Worm (Caenorhabditis elegans) whole organism, L4/young adult: ENCODE measurements around the gene srbc-6.

ENCODE experiments used
- W03F9.2 ChIP-seq: fragments of 150-350 bp; optimal IDR thresholded peaks from 2 replicates; lab custom pipeline; 2014; ENCODE audit warnings: missing biosample characterization, missing genetic modification characterization
- dao-5 ChIP-seq: sonication (generic microtip); optimal IDR thresholded peaks from 2 replicates; lab custom pipeline; 2016; ENCODE audit warnings: missing genotype, missing genetic modification characterization, moderate library complexity, missing compliant biosample characterization
- him-1 ChIP-seq: sonication (generic microtip); optimal IDR thresholded peaks from 2 replicates; lab custom pipeline; 2016; ENCODE audit warnings: missing genotype, missing genetic modification reagents, missing genetic modification characterization, missing compliant biosample characterization

srbc-6 gene

DNA sequence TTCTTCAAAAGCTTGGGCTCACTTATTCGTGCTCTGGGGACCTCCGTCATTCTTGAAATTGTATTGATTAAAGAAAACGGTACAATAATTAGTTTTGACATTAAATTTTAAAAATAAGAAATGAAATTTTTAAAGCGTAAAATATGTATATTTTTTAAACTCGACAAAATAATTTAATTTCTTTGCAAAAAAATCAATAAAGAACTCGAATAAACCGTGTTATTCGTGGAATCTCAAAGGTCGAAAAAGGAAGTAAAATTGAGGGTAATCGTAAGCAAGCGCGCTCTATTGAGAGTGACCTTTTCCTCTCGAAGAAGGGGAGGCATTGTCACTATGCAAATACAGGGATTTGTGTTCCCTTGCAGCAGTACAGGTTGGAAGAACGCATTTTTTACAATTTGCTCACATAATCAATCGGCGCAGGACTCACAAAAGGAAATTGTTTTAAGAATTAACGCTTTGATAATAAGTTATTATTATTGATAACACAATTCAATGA is 25.1 kb downstream of the srbc-6 start, which contains the start of gene Y73C8B.2:
Gene Y73C8B.2 (minus strand): TSS at position 51 of the 499 bp plus-strand sequence.
- TF ChIP-seq him-1 (tag; lab: Kevin White, UChicago) (no peak), dao-5 (tag; lab: Kevin White, UChicago) (no peak), W03F9.2 (no peak)

DNA sequence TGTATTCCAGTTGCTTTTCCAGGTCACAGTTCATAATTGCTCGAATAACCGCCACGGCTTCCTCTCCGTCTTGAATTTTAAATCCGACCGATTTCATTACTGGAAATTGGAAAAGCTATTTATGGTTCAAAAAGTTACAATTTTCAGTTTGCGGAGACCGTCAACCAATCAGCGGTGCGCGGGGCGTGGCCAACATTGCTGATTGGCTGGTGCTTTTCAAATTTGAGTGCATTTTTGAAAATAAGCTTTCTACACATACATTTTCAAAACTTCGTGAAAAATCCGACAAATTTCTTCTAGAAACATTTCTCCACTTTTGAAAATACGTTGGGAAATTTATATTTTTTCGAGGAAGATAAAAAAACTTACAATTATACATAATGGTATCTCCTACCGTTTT is 25.9 kb downstream of the srbc-6 start:
- TF ChIP-seq dao-5 (tag; lab: Kevin White, UChicago): no peak
- TF ChIP-seq him-1 (tag; lab: Kevin White, UChicago): no peak
- TF ChIP-seq W03F9.2: no peak

DNA sequence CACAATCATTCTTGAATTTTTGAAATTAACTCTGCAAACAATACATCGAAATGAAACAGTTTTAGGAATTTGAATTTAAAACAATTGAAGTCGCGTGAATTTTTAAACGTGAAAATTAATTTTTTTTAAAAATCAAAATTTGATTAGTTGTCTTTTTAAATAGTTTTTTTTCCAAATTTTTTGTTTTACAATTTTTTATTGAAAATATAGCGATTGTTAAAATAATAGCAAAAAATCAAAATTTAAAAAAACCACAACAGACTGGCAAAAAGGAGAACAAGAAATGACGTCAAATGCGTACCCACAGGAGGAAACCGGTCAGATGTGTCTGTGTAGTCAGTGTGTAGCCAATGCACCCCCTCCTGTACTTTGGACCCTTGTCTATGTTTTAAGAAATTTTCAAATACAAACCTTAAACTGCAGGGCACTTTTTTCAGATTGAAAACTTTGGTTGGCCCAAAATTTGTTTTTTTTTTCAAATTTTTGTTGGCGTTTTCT is 26.9 kb downstream of the srbc-6 start, which contains the start of the genes Y73C8B.1 and Y73C8B.5:
Gene Y73C8B.1 (minus strand): TSS at position 51 of the 498 bp plus-strand sequence.
Gene Y73C8B.5 (plus strand): TSS at position 437 of the 498 bp plus-strand sequence.
- TF ChIP-seq W03F9.2 (no peak), him-1 (tag; lab: Kevin White, UChicago) (no peak), dao-5 (tag; lab: Kevin White, UChicago) (no peak)

DNA sequence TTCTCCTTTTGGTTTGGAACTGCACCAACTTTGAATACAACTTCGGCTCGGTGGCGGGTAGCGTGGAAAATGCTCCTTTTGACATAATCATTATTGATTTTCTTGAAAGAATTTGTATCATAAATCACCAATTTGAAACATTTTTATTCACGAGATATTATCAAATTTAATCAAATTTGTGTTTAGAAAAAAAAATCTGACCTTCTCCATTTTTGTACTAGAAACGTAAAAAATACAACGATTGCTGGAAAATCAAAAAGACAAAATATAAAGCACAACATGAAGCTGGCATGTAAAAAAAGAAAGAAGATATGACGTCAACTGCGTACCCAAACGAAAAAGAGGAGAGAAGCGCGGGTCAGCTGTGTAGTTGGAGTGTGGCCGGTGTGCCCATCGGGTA is 30.4 kb downstream of the srbc-6 start, which contains the start of gene K08D9.4:
Gene K08D9.4 (minus strand): TSS at position 101 of the 400 bp plus-strand sequence.
- TF ChIP-seq W03F9.2 (no peak), dao-5 (tag; lab: Kevin White, UChicago) (no peak), him-1 (tag; lab: Kevin White, UChicago) (no peak)

- TF ChIP-seq W03F9.2 (no peak), dao-5 (tag; lab: Kevin White, UChicago) (no peak), him-1 (tag; lab: Kevin White, UChicago) (no peak)
Measured at ce11 chrV:3204433-3204832, 34.5 kb downstream of the srbc-6 start.

DNA sequence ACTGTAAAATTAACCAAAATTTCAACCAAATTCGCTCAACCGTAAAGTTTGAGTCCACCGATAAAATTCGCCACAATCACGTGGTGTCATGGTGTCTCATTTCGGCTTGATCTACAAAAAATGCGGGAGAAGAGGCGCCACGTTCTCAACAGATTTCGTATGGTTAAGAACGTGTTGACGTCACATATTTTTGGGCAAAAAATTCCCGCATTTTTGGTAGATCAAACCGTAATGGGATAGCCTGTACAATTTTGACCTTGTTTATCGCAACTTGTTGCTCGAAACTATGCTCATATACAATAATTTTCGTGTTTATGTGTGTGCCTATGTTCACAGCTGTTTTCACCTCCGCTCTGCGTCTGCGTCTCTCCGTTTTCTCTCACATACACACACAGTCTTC is 39.0 kb downstream of the srbc-6 start:
- TF ChIP-seq him-1 (tag; lab: Kevin White, UChicago): no peak
- TF ChIP-seq dao-5 (tag; lab: Kevin White, UChicago): no peak
- no peak for TF ChIP-seq W03F9.2

ce11 chrV:3210147-3210546 is 40.2 kb downstream of the srbc-6 start, which contains the start of gene apx-1:
Gene apx-1 (plus strand): TSS chrV:3210196.
- TF ChIP-seq him-1 (tag; lab: Kevin White, UChicago) (no peak), W03F9.2 (no peak), dao-5 (tag; lab: Kevin White, UChicago) (no peak)

DNA sequence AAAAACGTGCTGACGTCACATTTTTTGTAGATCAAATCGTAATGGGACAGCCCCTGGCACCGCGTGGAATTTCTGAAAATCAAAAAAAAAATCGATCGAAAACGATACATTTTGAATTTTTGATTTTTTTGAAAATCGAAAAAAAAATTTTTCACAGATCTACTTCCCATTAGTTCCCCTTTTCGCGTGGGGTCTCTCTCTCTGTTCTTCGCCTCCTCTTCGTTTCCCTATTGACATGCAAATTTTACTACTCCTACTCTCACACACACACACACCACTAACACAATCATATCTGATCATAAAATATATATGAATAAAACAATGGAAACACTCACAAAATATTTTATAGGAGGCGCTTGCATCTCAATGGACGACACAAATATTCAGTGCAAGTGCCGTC is 48.7 kb downstream of the srbc-6 start:
- TF ChIP-seq W03F9.2 (no peak), him-1 (tag; lab: Kevin White, UChicago) (no peak), dao-5 (tag; lab: Kevin White, UChicago) (no peak)
